Fruit fly (Drosophila melanogaster): ENCODE results near the gene Mrp5.

- no peak for TF ChIP-seq Lpt (GFP tag; optimal IDR thresholded peaks at IDR 0.05)
- peak; percentile 34; the same call in 1 of the 3 replicates for TF ChIP-seq eg (GFP tag; IDR thresholded peaks at IDR 0.05)
- TF ChIP-seq Gug (GFP tag; IDR thresholded peaks at IDR 0.05) = no peak
- TF ChIP-seq svp (GFP tag) = peak; percentile 71
- TF ChIP-seq CG16779 (tag; optimal IDR thresholded peaks at IDR 0.05) = no peak
- no peak for TF ChIP-seq lz (GFP tag; optimal IDR thresholded peaks at IDR 0.05)
- no peak for TF ChIP-seq CG6792 (GFP tag; optimal IDR thresholded peaks at IDR 0.05)
- TF ChIP-seq Ets21C (GFP tag; optimal IDR thresholded peaks at IDR 0.05) = no peak
- TF ChIP-seq CG9139 (GFP tag; optimal IDR thresholded peaks at IDR 0.05) = no peak
- TF ChIP-seq acj6 (GFP tag; optimal IDR thresholded peaks at IDR 0.05) = peak; percentile 5
Measured at dm6 chr3R:19890340-19890998, 15.0 kb upstream of the Mrp5 start, which contains the start of gene CG4733.
